Worm (Caenorhabditis elegans) whole organism, L3 larva: ENCODE measurements around the gene daf-28.

Experiments
- R02D3.7 ChIP-seq: fragments of 150-350 bp; optimal IDR thresholded peaks from 2 replicates; lab custom pipeline; 2014; ENCODE audit warnings: missing biosample characterization, missing genetic modification characterization
- ama-1 ChIP-seq: fragments of 150-350 bp; optimal IDR thresholded peaks from 2 replicates; lab custom pipeline; 2018
- ceh-16 ChIP-seq: sonication (generic microtip); optimal IDR thresholded peaks from 2 replicates; lab custom pipeline; 2017; ENCODE audit warnings: missing biosample characterization, missing genetic modification characterization
- ceh-82 ChIP-seq: fragments of 150-350 bp; optimal IDR thresholded peaks from 2 replicates; lab custom pipeline; 2014; ENCODE audit warnings: missing biosample characterization, missing genetic modification characterization
- daf-12 ChIP-seq: fragments of 150-350 bp; optimal IDR thresholded peaks from 2 replicates; lab custom pipeline; 2014; ENCODE audit warnings: missing biosample characterization, missing genetic modification reagents, missing genetic modification characterization
- egl-27 ChIP-seq: sonication (generic microtip); optimal IDR thresholded peaks from 4 replicates; lab custom pipeline; 2017; ENCODE audit warnings: missing biosample characterization, missing genetic modification reagents, missing genetic modification characterization
- egl-5 ChIP-seq: fragments of 150-350 bp; optimal IDR thresholded peaks from 2 replicates; lab custom pipeline; 2017; ENCODE audit warnings: missing biosample characterization, missing genetic modification reagents, missing genetic modification characterization, inconsistent platforms
- elt-2 ChIP-seq: sonication (generic microtip); optimal IDR thresholded peaks from 2 replicates; lab custom pipeline; 2016; ENCODE audit warnings: missing genetic modification reagents, mild to moderate bottlenecking, missing genetic modification characterization, missing compliant biosample characterization
- elt-3 ChIP-seq, 3 experiments: fragments of 150-350 bp in 1 of 3; sonication (generic microtip) in 2 of 3; optimal IDR thresholded peaks; 2 replicates in 2 of 3; 4 replicates in 1 of 3; lab custom pipeline; 2014 to 2017; ENCODE audit warnings: missing biosample characterization in 3 of 3, missing genetic modification characterization in 3 of 3
- fkh-10 ChIP-seq: sonication (generic microtip); optimal IDR thresholded peaks from 2 replicates; lab custom pipeline; 2017; ENCODE audit warnings: missing biosample characterization, missing genetic modification reagents, missing genetic modification characterization
- fos-1 ChIP-seq: fragments of 150-350 bp; optimal IDR thresholded peaks from 2 replicates; lab custom pipeline; 2014; ENCODE audit warnings: missing biosample characterization, missing genetic modification characterization
- mdl-1 ChIP-seq: fragments of 150-350 bp; optimal IDR thresholded peaks from 2 replicates; lab custom pipeline; 2014; ENCODE audit warnings: missing biosample characterization, missing genetic modification characterization
- nhr-12 ChIP-seq: fragments of 150-350 bp; optimal IDR thresholded peaks from 2 replicates; lab custom pipeline; 2014; ENCODE audit warnings: missing biosample characterization, missing genetic modification characterization
- nhr-23 ChIP-seq: fragments of 150-350 bp; optimal IDR thresholded peaks from 2 replicates; lab custom pipeline; 2014; ENCODE audit warnings: missing biosample characterization, missing genetic modification reagents, missing genetic modification characterization
- nhr-237 ChIP-seq: fragments of 150-350 bp; optimal IDR thresholded peaks from 2 replicates; lab custom pipeline; 2014; ENCODE audit warnings: missing biosample characterization, missing genetic modification characterization
- nhr-67 ChIP-seq: fragments of 150-350 bp; optimal IDR thresholded peaks from 2 replicates; lab custom pipeline; 2014; ENCODE audit warnings: missing biosample characterization, missing genetic modification characterization
- nhr-76 ChIP-seq: fragments of 150-350 bp; sonication (generic microtip); optimal IDR thresholded peaks from 5 replicates; lab custom pipeline; 2014; ENCODE audit warnings: missing biosample characterization, missing genetic modification characterization
- nhr-77 ChIP-seq: fragments of 150-350 bp; optimal IDR thresholded peaks from 2 replicates; lab custom pipeline; 2014; ENCODE audit warnings: missing biosample characterization, missing genetic modification characterization
- pqm-1 ChIP-seq: fragments of 150-350 bp; optimal IDR thresholded peaks from 2 replicates; lab custom pipeline; 2017; ENCODE audit warnings: missing biosample characterization, missing genetic modification characterization, inconsistent platforms
- sea-2 ChIP-seq: fragments of 150-350 bp; sonication (generic microtip); optimal IDR thresholded peaks from 4 replicates; lab custom pipeline; 2014; ENCODE audit warnings: missing biosample characterization, missing genetic modification reagents, missing genetic modification characterization
- skn-1 ChIP-seq: fragments of 150-350 bp; optimal IDR thresholded peaks from 2 replicates; lab custom pipeline; 2014; ENCODE audit warnings: missing biosample characterization, missing genetic modification characterization
- snpc-4 ChIP-seq: fragments of 150-350 bp; optimal IDR thresholded peaks from 2 replicates; lab custom pipeline; 2014; ENCODE audit warnings: missing biosample characterization, missing genetic modification characterization
- tbx-2 ChIP-seq: sonication (generic microtip); optimal IDR thresholded peaks from 2 replicates; lab custom pipeline; 2016; ENCODE audit warnings: mild to moderate bottlenecking, missing genetic modification characterization, missing compliant biosample characterization
- ztf-4 ChIP-seq: fragments of 150-350 bp; optimal IDR thresholded peaks from 2 replicates; lab custom pipeline; 2014; ENCODE audit warnings: missing biosample characterization, missing genetic modification characterization

Gene daf-28

ce11 chrV:19827481-19827880 lies 12.5 kb downstream of the daf-28 start:
- TF ChIP-seq daf-12 (tag; lab: Kevin White, UChicago): no peak

ce11 chrV:19829225-19829624 lies 14.3 kb downstream of the daf-28 start:
- TF ChIP-seq skn-1 (tag; lab: Kevin White, UChicago): no peak

DNA sequence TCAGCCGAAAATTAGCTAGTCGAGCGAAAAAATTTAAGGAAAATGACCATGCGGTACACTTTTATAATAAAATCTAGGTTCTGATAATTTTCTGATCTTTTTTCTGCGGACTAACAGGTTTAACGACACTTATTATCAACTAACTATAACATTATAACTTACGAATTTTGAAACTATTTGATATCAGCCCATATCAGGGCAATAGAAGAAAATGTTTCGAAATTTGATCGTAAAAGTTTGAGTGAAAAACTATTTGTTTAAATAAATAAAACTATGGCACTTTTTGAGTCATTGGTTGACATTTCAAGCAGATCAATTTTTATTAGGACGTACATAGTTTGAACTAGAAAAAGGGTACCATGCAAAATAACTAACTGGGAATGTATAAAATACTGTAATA lies 15.9 kb downstream of the daf-28 start, which contains the start of gene pcp-4:
pcp-4 (minus strand) TSS at position 197 of the 400 bp plus-strand sequence.
- TF ChIP-seq ceh-82 (tag; lab: Kevin White, UChicago) (no peak), pqm-1 (tag; lab: Kevin White, UChicago) (peak; percentile 14), fkh-10 (GFP tag; lab: Kevin White, UChicago) (no peak), elt-2 (peak; percentile 55)

ce11 chrV:19831588-19831987 lies 16.7 kb downstream of the daf-28 start:
- TF ChIP-seq nhr-237 (tag; lab: Kevin White, UChicago): no peak
- no peak for TF ChIP-seq R02D3.7 (tag; lab: Kevin White, UChicago)
- no peak for TF ChIP-seq elt-3 (tag; optimal IDR thresholded peaks at IDR 0.05; lab: Kevin White, UChicago)
- TF ChIP-seq elt-2: peak; percentile 47
- peak; percentile 5 for TF ChIP-seq pqm-1 (tag; lab: Kevin White, UChicago)
- no peak for TF ChIP-seq nhr-67 (tag; lab: Kevin White, UChicago)
- TF ChIP-seq tbx-2: no peak
- TF ChIP-seq sea-2 (GFP tag; lab: Kevin White, UChicago): no peak
- no peak for TF ChIP-seq mdl-1 (tag; lab: Kevin White, UChicago)

ce11 chrV:19836142-19836541 lies 21.2 kb downstream of the daf-28 start, which contains the start of gene srw-38:
srw-38 (plus strand) TSS chrV:19836442.
- no peak for TF ChIP-seq nhr-67 (tag; lab: Kevin White, UChicago)
- no peak for TF ChIP-seq mdl-1 (tag; lab: Kevin White, UChicago)
- no peak for TF ChIP-seq egl-5 (tag; lab: Kevin White, UChicago)
- TF ChIP-seq ama-1 (lab: Kevin White, UChicago): no peak
- TF ChIP-seq elt-2: no peak
- TF ChIP-seq nhr-23: no peak
- no peak for TF ChIP-seq ztf-4 (tag; lab: Kevin White, UChicago)
- TF ChIP-seq R02D3.7 (tag; lab: Kevin White, UChicago): no peak

- TF ChIP-seq elt-2 (peak; percentile 98), nhr-12 (no peak)
These were observed 31.3 kb downstream of the daf-28 start, which contains the start of gene Y116F11B.6 for ce11 chrV:19845927-19846845. Y116F11B.6 (minus strand) TSS chrV:19845977.

DNA sequence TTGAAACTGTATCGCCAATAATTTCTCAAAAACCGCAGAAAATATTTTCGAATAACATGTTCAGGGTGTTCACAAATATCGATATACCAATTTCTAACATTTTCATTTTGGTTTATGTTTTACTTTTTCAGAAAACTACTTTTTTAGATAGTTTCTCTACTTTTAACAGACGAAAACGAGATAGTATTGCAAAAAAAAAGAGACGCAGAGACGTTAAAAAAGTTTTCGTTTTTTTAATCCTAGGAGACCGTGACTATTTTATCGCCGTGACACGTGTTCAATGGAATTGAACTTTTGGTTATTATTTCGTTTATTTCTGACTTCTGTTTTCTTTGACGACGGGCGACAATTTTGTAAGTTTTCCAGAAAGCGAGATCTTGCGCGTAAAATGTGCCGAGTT lies 33.1 kb downstream of the daf-28 start, which contains the start of gene Y116F11B.7:
Y116F11B.7 (plus strand) TSS at position 301 of the 400 bp plus-strand sequence.
- no peak for TF ChIP-seq ama-1 (lab: Kevin White, UChicago)

DNA sequence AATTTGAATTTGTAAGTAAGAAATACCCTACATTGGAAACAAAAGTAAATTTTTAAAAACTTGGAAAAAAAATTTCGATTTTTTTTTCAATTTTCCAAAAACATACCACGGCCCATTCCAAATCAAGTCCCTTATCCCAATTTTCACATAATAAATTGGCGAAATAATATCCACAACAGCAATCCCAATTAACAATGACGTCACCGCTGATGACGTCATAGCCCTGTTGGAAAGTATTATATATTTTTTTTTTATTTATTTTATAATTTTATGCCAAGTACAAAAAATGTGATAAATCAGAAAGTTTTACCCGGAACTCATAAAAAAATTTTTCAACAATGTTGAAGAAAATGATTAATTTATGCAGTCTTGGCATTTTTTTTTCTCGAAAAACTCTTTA lies 38.7 kb downstream of the daf-28 start:
- no peak for TF ChIP-seq nhr-76 (tag; lab: Kevin White, UChicago)
- TF ChIP-seq fos-1 (tag; lab: Kevin White, UChicago): no peak
- TF ChIP-seq egl-27: no peak
- TF ChIP-seq pqm-1 (tag; lab: Kevin White, UChicago): no peak
- TF ChIP-seq nhr-237 (tag; lab: Kevin White, UChicago): no peak
- TF ChIP-seq nhr-77: no peak
- TF ChIP-seq ama-1 (lab: Kevin White, UChicago): no peak
- no peak for TF ChIP-seq sea-2 (GFP tag; lab: Kevin White, UChicago)
- TF ChIP-seq snpc-4: no peak
- no peak for TF ChIP-seq ceh-16 (tag; lab: Kevin White, UChicago)
- no peak for TF ChIP-seq elt-2
